Fruit fly (Drosophila melanogaster) whole organism, adult: Measurements from ENCODE around the gene retinin.

ENCODE experiments used
- CG12768 ChIP-seq: fragments of 200-800 bp; sonication (Bioruptor generic); optimal IDR thresholded peaks from 2 replicates; lab custom pipeline; 2017; ENCODE audit warnings: missing biosample characterization, missing genetic modification characterization, mild to moderate bottlenecking, moderate library complexity, missing genetic modification reagents
- CG7045 ChIP-seq: fragments of 200-800 bp; sonication (Bioruptor generic); optimal IDR thresholded peaks from 2 replicates; lab custom pipeline; 2017; ENCODE audit warnings: missing biosample characterization, mild to moderate bottlenecking, missing genetic modification characterization
- CG7101 ChIP-seq: fragments of 200-800 bp; sonication (Bioruptor generic); optimal IDR thresholded peaks from 2 replicates; lab custom pipeline; 2018; ENCODE audit warnings: missing biosample characterization, mild to moderate bottlenecking, missing genetic modification characterization, moderate library complexity
- Crg-1 ChIP-seq: fragments of 200-800 bp; sonication (Bioruptor generic); optimal IDR thresholded peaks from 2 replicates; lab custom pipeline; 2016; ENCODE audit warnings: missing biosample characterization, missing genetic modification characterization
- Hr96 ChIP-seq: fragments of 200-800 bp; sonication (Bioruptor generic); optimal IDR thresholded peaks from 2 replicates; lab custom pipeline; 2016; ENCODE audit warnings: missing biosample characterization, missing genetic modification characterization
- bab1 ChIP-seq: fragments of 200-800 bp; sonication (Bioruptor generic); optimal IDR thresholded peaks from 3 replicates; lab custom pipeline; 2019; ENCODE audit warnings: missing biosample characterization, mild to moderate bottlenecking, missing genetic modification characterization, moderate library complexity
- kay ChIP-seq: fragments of 200-800 bp; sonication (Bioruptor generic); peaks from one replicate; lab custom pipeline; 2016; ENCODE audit warnings: missing biosample characterization, missing genetic modification characterization, borderline replicate concordance
- ovo ChIP-seq: fragments of 200-800 bp; sonication (Bioruptor generic); optimal IDR thresholded peaks from 2 replicates; lab custom pipeline; 2016; ENCODE audit warnings: missing biosample characterization, missing genetic modification characterization
- tj ChIP-seq: fragments of 200-800 bp; sonication (Bioruptor generic); optimal IDR thresholded peaks from 3 replicates; lab custom pipeline; 2017; ENCODE audit warnings: missing biosample characterization, mild to moderate bottlenecking, missing genetic modification characterization, moderate library complexity
- toe ChIP-seq: fragments of 200-800 bp; sonication (Bioruptor generic); optimal IDR thresholded peaks from 2 replicates; lab custom pipeline; 2016; ENCODE audit warnings: missing biosample characterization, missing genetic modification characterization

DNA sequence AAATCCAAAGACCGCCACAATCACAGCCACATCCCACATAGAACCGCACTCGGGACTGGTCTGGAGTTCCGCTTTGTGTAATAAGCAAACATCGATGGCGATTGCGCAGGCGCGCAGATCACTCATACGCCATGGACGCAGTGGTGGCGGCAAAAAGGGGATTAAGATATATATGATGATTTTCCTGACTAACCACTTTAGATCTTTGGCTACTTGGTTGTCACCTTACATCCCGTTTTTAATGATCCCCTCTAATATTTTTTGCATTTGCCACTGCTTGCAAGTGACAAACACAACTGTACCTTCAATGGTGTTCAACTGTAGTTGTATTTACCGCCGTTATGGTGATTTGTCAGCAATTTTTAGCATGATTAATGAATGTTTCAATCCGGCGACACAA is 21.8 kb upstream of the retinin start:
- TF ChIP-seq toe (GFP tag; lab: Kevin White, UChicago) (no peak), ovo (GFP tag; lab: Kevin White, UChicago) (no peak), CG7045 (GFP tag; lab: Kevin White, UChicago) (no peak), CG7101 (tag; lab: Kevin White, UChicago) (no peak), Crg-1 (GFP tag; lab: Kevin White, UChicago) (no peak), CG12768 (GFP tag; lab: Kevin White, UChicago) (no peak), Hr96 (GFP tag; lab: Kevin White, UChicago) (no peak), kay (GFP tag; lab: Kevin White, UChicago) (no peak), tj (GFP tag; lab: Kevin White, UChicago) (no peak), bab1 (GFP tag; lab: Kevin White, UChicago) (no peak)
